Worm (Caenorhabditis elegans) whole organism, L4/young adult: ENCODE results near the gene srbc-71.

Experiments used
- W03F9.2 ChIP-seq: fragments of 150-350 bp; optimal IDR thresholded peaks from 2 replicates; lab custom pipeline; 2014; ENCODE audit warnings: missing biosample characterization, missing genetic modification characterization
- dao-5 ChIP-seq: sonication (generic microtip); optimal IDR thresholded peaks from 2 replicates; lab custom pipeline; 2016; ENCODE audit warnings: missing genotype, missing genetic modification characterization, moderate library complexity, missing compliant biosample characterization
- him-1 ChIP-seq: sonication (generic microtip); optimal IDR thresholded peaks from 2 replicates; lab custom pipeline; 2016; ENCODE audit warnings: missing genotype, missing genetic modification reagents, missing genetic modification characterization, missing compliant biosample characterization

- no peak for TF ChIP-seq him-1 (tag; lab: Kevin White, UChicago)
- TF ChIP-seq W03F9.2 (tag; lab: Kevin White, UChicago) = no peak
- no peak for TF ChIP-seq dao-5 (tag; lab: Kevin White, UChicago)
These were observed 2.2 kb upstream of the srbc-71 start, which contains the start of gene srbc-70 for ce11 chrIV:4227917-4228316.
